Fruit fly (Drosophila melanogaster) ovary, adult (tissue): ENCODE data around the gene Irbp.

Experiments
- CG17801 ChIP-seq: fragments of 200-800 bp; optimal IDR thresholded peaks from 2 replicates; lab custom pipeline; 2019; ENCODE audit warnings: missing biosample characterization, mild to moderate bottlenecking, missing genetic modification characterization, moderate library complexity; ENCODE audit not compliant: partially characterized antibody

Gene Irbp

dm6 chr3R:11458022-11458850 is 48.4 kb downstream of the Irbp start:
- no peak for TF ChIP-seq CG17801 (GFP tag; lab: Kevin White, UChicago)

dm6 chr3R:11458851-11459175 is 49.0 kb downstream of the Irbp start:
- TF ChIP-seq CG17801 (GFP tag; lab: Kevin White, UChicago), result no peak

DNA sequence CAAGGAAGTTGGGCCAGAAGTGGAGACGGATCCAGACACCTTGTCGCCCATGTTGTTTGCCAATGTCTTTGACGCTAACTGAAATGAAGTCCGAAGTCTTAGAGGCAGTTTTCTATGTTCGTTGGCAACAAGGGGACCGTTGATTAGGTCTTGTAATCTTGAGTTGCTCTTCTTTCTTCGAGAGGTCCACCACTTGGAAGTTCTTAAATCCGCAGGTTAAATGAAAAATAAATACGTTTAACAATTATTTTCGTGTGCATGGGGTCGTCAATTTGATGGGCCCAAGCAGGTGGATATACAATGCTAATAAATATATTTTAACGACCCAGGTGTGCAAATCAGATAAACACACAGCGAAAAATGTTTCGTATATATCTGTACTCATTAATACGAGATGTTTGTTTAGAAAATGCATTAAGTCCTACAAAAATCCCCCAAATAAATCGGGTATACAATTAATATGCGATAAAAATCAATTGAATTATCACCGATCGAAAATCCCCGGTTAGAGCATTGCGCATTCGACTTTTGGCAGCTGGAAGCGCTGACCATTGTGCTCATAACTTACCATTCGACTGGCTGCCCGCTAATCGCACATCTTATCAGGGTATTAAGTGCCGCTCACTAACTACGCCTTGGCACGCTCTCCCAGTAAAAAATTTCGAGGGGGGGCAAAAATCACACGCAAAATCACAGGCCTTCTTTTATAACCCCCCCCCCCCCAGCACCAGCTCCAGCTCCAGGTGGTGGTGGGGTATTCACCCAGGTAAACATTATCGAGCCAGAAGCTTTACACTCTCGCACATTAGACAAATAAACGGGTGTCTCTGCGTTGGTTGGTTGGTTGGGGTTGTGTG is 50.9 kb downstream of the Irbp start, which contains the start of gene PGRP-LB:
Gene PGRP-LB, minus strand, starts transcription at position 51 of the 857 bp plus-strand sequence.
- no peak for TF ChIP-seq CG17801 (GFP tag; lab: Kevin White, UChicago)
